Worm (Caenorhabditis elegans) whole organism, midembryonic: Measurements from ENCODE around the gene cnep-1.

Experiments used
- T22C8.4 ChIP-seq: fragments of 200-800 bp; sonication (Bioruptor generic); IDR thresholded peaks from 2 replicates; pipeline ENCODE4 v1.3.6; 2022; ENCODE audit warnings: missing genetic modification characterization, missing compliant biosample characterization
- cog-1 ChIP-seq: sonication (generic microtip); optimal IDR thresholded peaks from 2 replicates; lab custom pipeline; 2016; ENCODE audit warnings: missing genetic modification characterization, missing compliant biosample characterization
- flt-1 ChIP-seq: fragments of 200-800 bp; sonication (Bioruptor generic); IDR thresholded peaks from 2 replicates; pipeline ENCODE4 v1.3.6; 2022; ENCODE audit warnings: missing genetic modification characterization, missing compliant biosample characterization
- klf-2 ChIP-seq: fragments of 200-800 bp; sonication (Bioruptor generic); conservative IDR thresholded peaks from 2 replicates; pipeline ENCODE4 v1.3.6; 2022; ENCODE audit warnings: missing genetic modification reagents, missing genetic modification characterization, missing compliant biosample characterization
- med-1 ChIP-seq: sonication (generic microtip); optimal IDR thresholded peaks from 2 replicates; lab custom pipeline; 2017; ENCODE audit warnings: missing genetic modification characterization, mild to moderate bottlenecking, missing compliant biosample characterization, antibody characterized with exemption, missing genetic modification reagents; ENCODE audit not compliant: insufficient read depth
- ref-1 ChIP-seq: fragments of 200-800 bp; sonication (Bioruptor generic); conservative IDR thresholded peaks from 2 replicates; pipeline ENCODE4 v1.3.6; 2022; ENCODE audit warnings: missing genetic modification reagents, missing genetic modification characterization, missing compliant biosample characterization
- tab-1 ChIP-seq: fragments of 200-800 bp; sonication (Bioruptor generic); IDR thresholded peaks from 2 replicates; pipeline ENCODE4 v1.3.6; 2022; ENCODE audit warnings: missing genetic modification characterization, missing compliant biosample characterization
- ztf-23 ChIP-seq: fragments of 200-800 bp; sonication (Bioruptor generic); IDR thresholded peaks from 2 replicates; pipeline ENCODE4 v1.3.6; 2022; ENCODE audit warnings: missing genetic modification reagents, missing genetic modification characterization, missing compliant biosample characterization
- ztf-29 ChIP-seq: fragments of 200-800 bp; sonication (Bioruptor generic); IDR thresholded peaks from 2 replicates; pipeline ENCODE4 v1.3.6; 2022; ENCODE audit warnings: missing genetic modification reagents, missing genetic modification characterization, missing compliant biosample characterization

DNA sequence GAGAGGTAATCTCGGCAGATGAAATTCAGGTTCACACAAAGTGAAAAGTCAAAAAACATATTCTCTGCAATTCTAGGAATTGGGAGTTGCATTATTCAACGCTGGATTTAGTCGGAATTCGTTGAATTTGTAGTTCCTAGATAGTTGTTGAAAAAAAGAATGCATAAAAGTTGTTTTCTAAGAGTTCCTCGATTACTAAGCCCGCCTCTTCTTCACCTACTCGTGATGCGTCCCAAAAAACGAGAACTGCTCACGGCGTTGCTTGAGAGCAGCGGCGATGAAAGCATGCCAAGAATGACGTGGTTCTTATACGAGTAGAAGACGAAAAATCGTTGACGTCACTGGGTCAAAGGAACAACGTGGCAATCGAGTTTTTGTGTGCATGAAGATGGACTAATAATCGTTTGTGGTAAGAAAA lies 14.9 kb downstream of the cnep-1 start:
- TF ChIP-seq flt-1 (GFP tag; lab: Robert Waterston, UW): no peak
- TF ChIP-seq med-1 (GFP tag; lab: Kevin White, UChicago): no peak
- no peak for TF ChIP-seq ztf-29
- no peak for TF ChIP-seq klf-2 (GFP tag; lab: Robert Waterston, UW)
- no peak for TF ChIP-seq ref-1 (GFP tag; lab: Robert Waterston, UW)
- no peak for TF ChIP-seq cog-1 (tag; lab: Kevin White, UChicago)
- TF ChIP-seq ztf-23 (GFP tag; lab: Robert Waterston, UW): no peak
- no peak for TF ChIP-seq T22C8.4 (GFP tag; lab: Robert Waterston, UW)
- TF ChIP-seq tab-1 (GFP tag; lab: Robert Waterston, UW): no peak
